Fruit fly (Drosophila melanogaster) whole organism, embryonic: ENCODE measurements around the gene CG4301.

ENCODE experiments used
- Blimp-1 ChIP-seq: fragments of 200-800 bp; sonication (Bioruptor generic); optimal IDR thresholded peaks from 3 replicates; lab custom pipeline; 2018; ENCODE audit warnings: missing biosample characterization, missing genetic modification characterization, mild to moderate bottlenecking, moderate library complexity, missing genetic modification reagents
- CG10274 ChIP-seq: fragments of 200-800 bp; sonication (Bioruptor generic); optimal IDR thresholded peaks from 3 replicates; lab custom pipeline; 2017; ENCODE audit warnings: missing biosample characterization, mild to moderate bottlenecking, missing genetic modification characterization
- CG14441 ChIP-seq: fragments of 200-800 bp; sonication (Bioruptor generic); IDR thresholded peaks from 2 replicates; pipeline ENCODE4 v1.3.6; 2022; ENCODE audit warnings: missing biosample characterization, missing genetic modification characterization
- CG1603 ChIP-seq: fragments of 200-800 bp; sonication (Bioruptor generic); optimal IDR thresholded peaks from 2 replicates; lab custom pipeline; 2019; ENCODE audit warnings: missing biosample characterization, mild to moderate bottlenecking, missing genetic modification characterization, moderate library complexity
- CG1647 ChIP-seq: fragments of 200-800 bp; sonication (Bioruptor generic); optimal IDR thresholded peaks from 3 replicates; lab custom pipeline; 2016; ENCODE audit warnings: missing biosample characterization, missing genetic modification characterization
- CG16863 ChIP-seq: fragments of 200-800 bp; sonication (Bioruptor generic); optimal IDR thresholded peaks from 3 replicates; lab custom pipeline; 2016; ENCODE audit warnings: missing biosample characterization, missing genetic modification characterization
- CG17328 ChIP-seq: fragments of 200-800 bp; sonication (Bioruptor generic); IDR thresholded peaks from 2 replicates; pipeline ENCODE4 v1.3.6; 2022; ENCODE audit warnings: missing biosample characterization, missing genetic modification characterization
- CG17385 ChIP-seq: fragments of 200-800 bp; sonication (Bioruptor generic); optimal IDR thresholded peaks from 3 replicates; lab custom pipeline; 2018; ENCODE audit warnings: missing biosample characterization, mild to moderate bottlenecking, missing genetic modification characterization
- CG18262 ChIP-seq: fragments of 200-800 bp; optimal IDR thresholded peaks from 3 replicates; lab custom pipeline; 2019; ENCODE audit warnings: missing biosample characterization, mild to moderate bottlenecking, missing genetic modification characterization, moderate library complexity
- CG18764 ChIP-seq: fragments of 200-800 bp; sonication (Bioruptor generic); optimal IDR thresholded peaks from 3 replicates; lab custom pipeline; 2016; ENCODE audit warnings: missing biosample characterization, missing genetic modification characterization
- CG34376 ChIP-seq: fragments of 200-800 bp; sonication (Bioruptor generic); optimal IDR thresholded peaks from 2 replicates; lab custom pipeline; 2018; ENCODE audit warnings: missing biosample characterization, mild to moderate bottlenecking, missing genetic modification characterization
- CG7556 ChIP-seq: fragments of 200-800 bp; sonication (Bioruptor generic); optimal IDR thresholded peaks from 2 replicates; lab custom pipeline; 2017; ENCODE audit warnings: missing biosample characterization, mild to moderate bottlenecking, missing genetic modification characterization
- CG7928 ChIP-seq: fragments of 200-800 bp; sonication (Bioruptor generic); optimal IDR thresholded peaks from 2 replicates; lab custom pipeline; 2017; ENCODE audit warnings: missing biosample characterization, mild to moderate bottlenecking, missing genetic modification characterization
- CG8478 ChIP-seq: fragments of >200 bp; optimal IDR thresholded peaks from 2 replicates; lab custom pipeline; 2018
- CG9437 ChIP-seq: fragments of 200-800 bp; sonication (Bioruptor generic); optimal IDR thresholded peaks from 2 replicates; lab custom pipeline; 2018; ENCODE audit warnings: missing biosample characterization, mild to moderate bottlenecking, missing genetic modification characterization
- Dad ChIP-seq: fragments of 200-800 bp; sonication (Bioruptor generic); optimal IDR thresholded peaks from 3 replicates; lab custom pipeline; 2016; ENCODE audit warnings: missing biosample characterization, missing genetic modification characterization
- Dp ChIP-seq: fragments of 200-800 bp; sonication (Bioruptor generic); optimal IDR thresholded peaks from 2 replicates; lab custom pipeline; 2018; ENCODE audit warnings: missing biosample characterization, mild to moderate bottlenecking, missing genetic modification characterization, moderate library complexity
- Ets65A ChIP-seq: fragments of 200-800 bp; sonication (Bioruptor generic); peaks from one replicate; lab custom pipeline; 2016; ENCODE audit warnings: missing biosample characterization, missing genetic modification characterization
- Ets97D ChIP-seq: fragments of 200-800 bp; sonication (Bioruptor generic); optimal IDR thresholded peaks from 3 replicates; lab custom pipeline; 2016; ENCODE audit warnings: missing biosample characterization, missing genetic modification characterization
- Gug ChIP-seq: fragments of 200-800 bp; sonication (Bioruptor generic); IDR thresholded peaks from 4 replicates; pipeline ENCODE4 v1.3.6; 2022; ENCODE audit warnings: missing biosample characterization, missing genetic modification characterization
- Kr ChIP-seq: fragments of 200-800 bp; sonication (Bioruptor generic); optimal IDR thresholded peaks from 2 replicates; lab custom pipeline; 2017; ENCODE audit warnings: missing biosample characterization, mild to moderate bottlenecking, missing genetic modification characterization
- Mad ChIP-seq: fragments of 200-800 bp; sonication (Bioruptor generic); optimal IDR thresholded peaks from 2 replicates; lab custom pipeline; 2016; ENCODE audit warnings: missing biosample characterization, missing genetic modification characterization
- NFAT ChIP-seq: fragments of 200-800 bp; sonication (Bioruptor generic); IDR thresholded peaks from 2 replicates; pipeline ENCODE4 v1.3.6; 2022; ENCODE audit warnings: missing biosample characterization, missing genetic modification characterization
- NfI ChIP-seq: fragments of 200-800 bp; sonication (Bioruptor generic); optimal IDR thresholded peaks from 3 replicates; lab custom pipeline; 2018; ENCODE audit warnings: missing biosample characterization, mild to moderate bottlenecking, missing genetic modification characterization, moderate library complexity
- Sin3A ChIP-seq: fragments of >200 bp; optimal IDR thresholded peaks from 2 replicates; lab custom pipeline; 2018
- Xbp1 ChIP-seq: fragments of 200-800 bp; sonication (Bioruptor generic); optimal IDR thresholded peaks from 3 replicates; lab custom pipeline; 2016; ENCODE audit warnings: missing biosample characterization, mild to moderate bottlenecking, missing genetic modification characterization
- Xrp1 ChIP-seq: fragments of 200-800 bp; sonication (Bioruptor generic); IDR thresholded peaks from 2 replicates; pipeline ENCODE4 v1.3.6; 2022; ENCODE audit warnings: missing biosample characterization, missing genetic modification characterization
- bab2 ChIP-seq: fragments of 200-800 bp; sonication (Bioruptor generic); optimal IDR thresholded peaks from 2 replicates; lab custom pipeline; 2016; ENCODE audit warnings: missing biosample characterization, missing genetic modification characterization
- bigmax ChIP-seq: fragments of 200-800 bp; sonication (Bioruptor generic); optimal IDR thresholded peaks from 2 replicates; lab custom pipeline; 2018; ENCODE audit warnings: missing biosample characterization, mild to moderate bottlenecking, missing genetic modification characterization
- chif ChIP-seq, 2 experiments: fragments of 200-800 bp; sonication (Bioruptor generic); optimal IDR thresholded peaks; 3 replicates each; lab custom pipeline; 2016; ENCODE audit warnings: missing biosample characterization in 2 of 2, missing genetic modification characterization in 2 of 2
- chinmo ChIP-seq: fragments of 200-800 bp; sonication (Bioruptor generic); IDR thresholded peaks from 4 replicates; pipeline ENCODE4 v1.3.6; 2022; ENCODE audit warnings: missing biosample characterization, missing genetic modification characterization; ENCODE audit not compliant: partially characterized antibody
- ci ChIP-seq: fragments of 200-800 bp; sonication (Bioruptor generic); IDR thresholded peaks from 3 replicates; pipeline ENCODE4 v1.3.6; 2022; ENCODE audit warnings: missing biosample characterization, missing genetic modification characterization
- danr ChIP-seq: fragments of 200-800 bp; sonication (Bioruptor generic); IDR thresholded peaks from 2 replicates; pipeline ENCODE4 v1.3.6; 2022; ENCODE audit warnings: missing biosample characterization, missing genetic modification characterization
- dmrt11E ChIP-seq: fragments of 200-800 bp; sonication (Bioruptor generic); optimal IDR thresholded peaks from 3 replicates; lab custom pipeline; 2018; ENCODE audit warnings: missing biosample characterization, mild to moderate bottlenecking, missing genetic modification characterization, moderate library complexity
- hkb ChIP-seq, 2 experiments: fragments of 200-800 bp in 1 of 2; fragments of >200 bp in 1 of 2; sonication (Bioruptor generic) in 1 of 2; IDR thresholded peaks in 1 of 2; optimal IDR thresholded peaks in 1 of 2; 2 replicates each; pipeline versions ENCODE4 v1.3.6 to Lab custom; 2017 to 2022; ENCODE audit warnings: missing biosample characterization in 1 of 2, missing genetic modification characterization in 1 of 2
- ind ChIP-seq: fragments of 200-800 bp; sonication (Bioruptor generic); optimal IDR thresholded peaks from 3 replicates; lab custom pipeline; 2016; ENCODE audit warnings: missing biosample characterization, missing genetic modification characterization
- insv ChIP-seq, 2 experiments: fragments of 200-800 bp; sonication (Bioruptor generic); optimal IDR thresholded peaks; 3 replicates each; lab custom pipeline; 2016 to 2018; ENCODE audit warnings: missing biosample characterization in 2 of 2, missing genetic modification characterization in 2 of 2
- jumu ChIP-seq: fragments of 200-800 bp; sonication (Bioruptor generic); optimal IDR thresholded peaks from 3 replicates; lab custom pipeline; 2016; ENCODE audit warnings: missing biosample characterization, missing genetic modification characterization
- knrl ChIP-seq: fragments of 200-800 bp; sonication (Bioruptor generic); IDR thresholded peaks from 3 replicates; pipeline ENCODE4 v1.3.6; 2022; ENCODE audit warnings: missing biosample characterization, missing genetic modification characterization; ENCODE audit not compliant: partially characterized antibody
- onecut ChIP-seq: fragments of 200-800 bp; sonication (Bioruptor generic); IDR thresholded peaks from 2 replicates; pipeline ENCODE4 v1.3.6; 2022; ENCODE audit warnings: missing biosample characterization, missing genetic modification characterization
- pan ChIP-seq, 4 experiments: fragments of >200 bp in 3 of 4; fragments of 200-800 bp in 1 of 4; sonication (Bioruptor generic) in 1 of 4; optimal IDR thresholded peaks in 3 of 4; IDR thresholded peaks in 1 of 4; 2 replicates each; pipeline versions ENCODE4 v1.3.6 to Lab custom; 2017 to 2022; ENCODE audit warnings: missing biosample characterization in 2 of 4, missing genetic modification characterization in 2 of 4, mixed read lengths in 1 of 4
- phol ChIP-seq: fragments of 200-800 bp; sonication (Bioruptor generic); optimal IDR thresholded peaks from 3 replicates; lab custom pipeline; 2018; ENCODE audit warnings: missing biosample characterization, mild to moderate bottlenecking, missing genetic modification characterization, moderate library complexity
- pum ChIP-seq: fragments of 200-800 bp; sonication (Bioruptor generic); optimal IDR thresholded peaks from 2 replicates; lab custom pipeline; 2016; ENCODE audit warnings: missing biosample characterization, missing genetic modification characterization
- tx ChIP-seq: fragments of 200-800 bp; sonication (Bioruptor generic); optimal IDR thresholded peaks from 2 replicates; lab custom pipeline; 2016; ENCODE audit warnings: missing biosample characterization, missing genetic modification characterization
- unc-4 ChIP-seq: fragments of 200-800 bp; sonication (Bioruptor generic); IDR thresholded peaks from 2 replicates; pipeline ENCODE4 v1.3.6; 2022; ENCODE audit warnings: missing biosample characterization, missing genetic modification characterization; ENCODE audit not compliant: partially characterized antibody
- vvl ChIP-seq: fragments of 200-800 bp; sonication (Bioruptor generic); IDR thresholded peaks from 2 replicates; pipeline ENCODE4 v1.3.6; 2022; ENCODE audit warnings: missing biosample characterization, missing genetic modification characterization
- zfh1 ChIP-seq: fragments of 200-800 bp; sonication (Bioruptor generic); IDR thresholded peaks from 3 replicates; pipeline ENCODE4 v1.3.6; 2022; ENCODE audit warnings: missing biosample characterization, missing genetic modification characterization
- zfh2 ChIP-seq: fragments of 200-800 bp; sonication (Bioruptor generic); optimal IDR thresholded peaks from 2 replicates; lab custom pipeline; 2016; ENCODE audit warnings: missing biosample characterization, missing genetic modification characterization

Gene CG4301

dm6 chrX:16384843-16385726, 20.2 kb upstream of the CG4301 start, which contains the start of the genes CG9992 and CG4239 (continued):
- TF ChIP-seq CG8478 (lab: Kevin White, UChicago) (no peak), ci (GFP tag; lab: Robert Waterston, UW) (peak; percentile 47; the same call in 1 of the 3 replicates), CG7928 (no peak), CG10274 (GFP tag; lab: Kevin White, UChicago) (no peak), Ets65A (GFP tag; lab: Kevin White, UChicago) (peak; percentile 95), Dp (GFP tag; lab: Kevin White, UChicago) (peak; percentile 29), Dad (GFP tag; lab: Kevin White, UChicago) (no peak), hkb (optimal IDR thresholded peaks at IDR 0.05; lab: Kevin White, UChicago) (peak; percentile 70), hkb (GFP tag; IDR thresholded peaks at IDR 0.05; lab: Robert Waterston, UW) (no peak), zfh2 (GFP tag; lab: Kevin White, UChicago) (peak; percentile 69), vvl (GFP tag; lab: Robert Waterston, UW) (peak; percentile 39; the same call in 1 of the 2 replicates), CG34376 (GFP tag; lab: Kevin White, UChicago) (no peak), knrl (GFP tag; lab: Robert Waterston, UW) (peak; percentile 73), bab2 (peak; percentile 21), CG18764 (GFP tag; lab: Kevin White, UChicago) (peak; percentile 13), Xrp1 (GFP tag; lab: Robert Waterston, UW) (peak; percentile 28; the same call in 1 of the 2 replicates), insv (GFP tag; optimal IDR thresholded peaks at IDR 0.05; lab: Kevin White, UChicago) (no peak), pum (GFP tag; lab: Kevin White, UChicago) (peak; percentile 7), CG1647 (GFP tag; lab: Kevin White, UChicago) (no peak), CG18262 (tag; lab: Kevin White, UChicago) (peak; percentile 36), Mad (peak; percentile 11), dmrt11E (tag; lab: Kevin White, UChicago) (peak; percentile 61), CG17328 (0 out of 2 replicates have a peak, but pooled peaks have one; percentile 16), chinmo (GFP tag; lab: Robert Waterston, UW) (no peak), Sin3A (lab: Kevin White, UChicago) (peak; percentile 81), Gug (GFP tag; lab: Robert Waterston, UW) (peak; percentile 47; the same call in 2 of the 4 replicates), Xbp1 (peak; percentile 68), Ets97D (GFP tag; lab: Kevin White, UChicago) (peak; percentile 27), NfI (GFP tag; lab: Kevin White, UChicago) (peak; percentile 56), tx (GFP tag; lab: Kevin White, UChicago) (peak; percentile 18), pan (optimal IDR thresholded peaks at IDR 0.05; lab: Kevin White, UChicago) (no peak), pan (GFP tag; optimal IDR thresholded peaks at IDR 0.05 in 1 of 2, IDR thresholded peaks at IDR 0.05 in 1 of 2) (no peak), onecut (no peak), CG1603 (tag; lab: Kevin White, UChicago) (peak; percentile 42), unc-4 (peak; percentile 49), CG16863 (GFP tag; lab: Kevin White, UChicago) (peak; percentile 2), jumu (GFP tag; lab: Kevin White, UChicago) (peak; percentile 54), chif (GFP tag; optimal IDR thresholded peaks at IDR 0.05; lab: Kevin White, UChicago) (peak in 1 of 2 experiments; percentile 10), phol (tag; lab: Kevin White, UChicago) (peak; percentile 86), CG9437 (GFP tag; lab: Kevin White, UChicago) (peak; percentile 45), CG17385 (GFP tag; lab: Kevin White, UChicago) (peak; percentile 45), CG14441 (GFP tag; lab: Robert Waterston, UW) (peak; percentile 24), Blimp-1 (peak; percentile 57), bigmax (no peak), Kr (GFP tag; lab: Kevin White, UChicago) (no peak), CG7556 (GFP tag; lab: Kevin White, UChicago) (peak; percentile 4), zfh1 (GFP tag; lab: Robert Waterston, UW) (peak; percentile 44; the same call in 1 of the 3 replicates), NFAT (peak; percentile 48; the same call in 1 of the 2 replicates), danr (GFP tag; lab: Robert Waterston, UW) (no peak), ind (GFP tag; lab: Kevin White, UChicago) (peak; percentile 76)
